Worm (Caenorhabditis elegans): ENCODE measurements around the gene F37C4.8.

The F37C4.8 gene

DNA sequence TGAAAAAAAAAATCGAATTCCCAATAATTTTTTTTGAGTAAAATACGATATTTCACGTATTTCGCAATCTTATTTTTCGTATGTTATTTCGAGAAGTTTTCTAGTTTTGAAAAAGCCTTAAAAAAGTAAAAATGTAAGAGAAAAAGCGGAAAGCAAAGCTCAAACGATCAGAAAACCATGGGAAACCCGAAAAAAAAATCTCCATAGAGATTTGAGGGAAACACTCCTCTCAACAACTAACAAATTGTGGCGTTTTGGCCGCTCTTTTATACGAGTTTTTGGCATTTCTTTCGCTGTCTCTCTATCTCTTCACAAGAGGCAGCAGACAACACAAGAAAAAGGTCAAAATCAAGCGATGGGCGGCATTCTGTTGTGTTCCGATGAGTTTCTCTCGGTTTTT is 6.6 kb downstream of the F37C4.8 start:
- no peak for TF ChIP-seq snpc-1.2 (GFP tag; IDR thresholded peaks at IDR 0.05)
- TF ChIP-seq Y75B8A.6 (GFP tag; IDR thresholded peaks at IDR 0.05): no peak
- TF ChIP-seq ces-1 (GFP tag; optimal IDR thresholded peaks at IDR 0.05): no peak
- TF ChIP-seq nhr-28 (tag; optimal IDR thresholded peaks at IDR 0.05): peak; percentile 67
- TF ChIP-seq lin-39 (tag; optimal IDR thresholded peaks at IDR 0.05): no peak
- TF ChIP-seq nhr-11 (tag; optimal IDR thresholded peaks at IDR 0.05): peak; percentile 14
- no peak for TF ChIP-seq php-3 (GFP tag; IDR thresholded peaks at IDR 0.05)
- TF ChIP-seq nhr-48 (tag; optimal IDR thresholded peaks at IDR 0.05): no peak
- TF ChIP-seq egl-27 (tag; optimal IDR thresholded peaks at IDR 0.05): no peak
- no peak for TF ChIP-seq saeg-2 (GFP tag; IDR thresholded peaks at IDR 0.05)
- peak; percentile 51 for TF ChIP-seq dve-1 (tag; optimal IDR thresholded peaks at IDR 0.05; ENCODE audit: insufficient read depth)
- TF ChIP-seq nhr-6 (tag; optimal IDR thresholded peaks at IDR 0.05): peak; percentile 63
- no peak for TF ChIP-seq daf-16 (GFP tag; optimal IDR thresholded peaks at IDR 0.05)
- peak; percentile 1 for TF ChIP-seq daf-16 (tag; optimal IDR thresholded peaks at IDR 0.05)
- TF ChIP-seq Y48G9A.11 (GFP tag; IDR thresholded peaks at IDR 0.05): no peak
- TF ChIP-seq F44E2.7 (GFP tag; IDR thresholded peaks at IDR 0.05): no peak
- no peak for TF ChIP-seq Y105C5A.15 (GFP tag; IDR thresholded peaks at IDR 0.05)
- TF ChIP-seq nhr-77 (tag; optimal IDR thresholded peaks at IDR 0.05): peak; percentile 55
- TF ChIP-seq ceh-28 (tag; optimal IDR thresholded peaks at IDR 0.05): no peak
- TF ChIP-seq lir-3 (tag; optimal IDR thresholded peaks at IDR 0.05): no peak
- TF ChIP-seq nhr-10 (tag; optimal IDR thresholded peaks at IDR 0.05): no peak
- TF ChIP-seq vab-7 (GFP tag; IDR thresholded peaks at IDR 0.05): no peak
- TF ChIP-seq ceh-32 (tag; optimal IDR thresholded peaks at IDR 0.05; ENCODE audit: poor library complexity): no peak
- no peak for TF ChIP-seq daf-12 (tag; optimal IDR thresholded peaks at IDR 0.05)
- no peak for TF ChIP-seq ceh-20 (GFP tag; IDR thresholded peaks at IDR 0.05)
- TF ChIP-seq mes-2 (tag; optimal IDR thresholded peaks at IDR 0.05; ENCODE audit: poor library complexity, severe bottlenecking): peak; percentile 43
- TF ChIP-seq tra-1 (GFP tag; IDR thresholded peaks at IDR 0.05): no peak
- no peak for TF ChIP-seq zfp-2 (tag; optimal IDR thresholded peaks at IDR 0.05)
- no peak for TF ChIP-seq tag-97 (GFP tag; IDR thresholded peaks at IDR 0.05)
- peak; percentile 71 for TF ChIP-seq hlh-11 (tag; optimal IDR thresholded peaks at IDR 0.05)
- TF ChIP-seq mdl-1 (tag; optimal IDR thresholded peaks at IDR 0.05): peak in 1 of 2 experiments; percentile 8
- TF ChIP-seq dpl-1 (GFP tag; optimal IDR thresholded peaks at IDR 0.05): peak; percentile 34
- TF ChIP-seq lsy-2 (tag; optimal IDR thresholded peaks at IDR 0.05): peak in 1 of 2 experiments; percentile 36
- no peak for TF ChIP-seq pha-4 (GFP tag; IDR thresholded peaks at IDR 0.05)
- peak; percentile 7 for TF ChIP-seq pha-4 (tag; optimal IDR thresholded peaks at IDR 0.05)
- no peak for TF ChIP-seq fos-1 (tag; optimal IDR thresholded peaks at IDR 0.05)
- TF ChIP-seq ZK546.5 (tag; optimal IDR thresholded peaks at IDR 0.05): no peak
- no peak for TF ChIP-seq skn-1 (tag; optimal IDR thresholded peaks at IDR 0.05)
- TF ChIP-seq duxl-1 (tag; optimal IDR thresholded peaks at IDR 0.05; ENCODE audit: poor library complexity): no peak
- no peak for TF ChIP-seq zfp-3 (GFP tag; conservative IDR thresholded peaks at IDR 0.05)
- TF ChIP-seq nhr-102 (tag; optimal IDR thresholded peaks at IDR 0.05): no peak
- TF ChIP-seq pqm-1 (tag; optimal IDR thresholded peaks at IDR 0.05): no peak
- 0 out of 2 replicates have a peak, but pooled peaks have one; percentile 27 for TF ChIP-seq hmg-1.1 (GFP tag; IDR thresholded peaks at IDR 0.05)
- no peak for TF ChIP-seq ctbp-1 (GFP tag; IDR thresholded peaks at IDR 0.05)
- no peak for TF ChIP-seq nhr-111 (GFP tag; optimal IDR thresholded peaks at IDR 0.05)
- TF ChIP-seq daf-8 (GFP tag; IDR thresholded peaks at IDR 0.05): no peak
- TF ChIP-seq hlh-30 (tag; optimal IDR thresholded peaks at IDR 0.05; ENCODE audit: insufficient read depth): peak; percentile 28
- peak; percentile 64 for TF ChIP-seq dmd-6 (GFP tag; IDR thresholded peaks at IDR 0.05)
- TF ChIP-seq spr-3 (GFP tag; optimal IDR thresholded peaks at IDR 0.05): no peak
- TF ChIP-seq dmd-9 (GFP tag; IDR thresholded peaks at IDR 0.05): no peak
- peak; percentile 72 for TF ChIP-seq mep-1 (tag; optimal IDR thresholded peaks at IDR 0.05)
- TF ChIP-seq mdt-29 (GFP tag; IDR thresholded peaks at IDR 0.05): no peak

Measured in whole organism, L4 larva.